Worm (Caenorhabditis elegans): ENCODE results near the gene egg-1.

ce11 chrIII:5707546-5707945 is 20.4 kb upstream of the egg-1 start:
- TF ChIP-seq snpc-4 (tag; optimal IDR thresholded peaks at IDR 0.05) (no peak), unc-62 (GFP tag; optimal IDR thresholded peaks at IDR 0.05) (no peak), zag-1 (tag; optimal IDR thresholded peaks at IDR 0.05) (no peak), elt-2 (tag; optimal IDR thresholded peaks at IDR 0.05) (no peak), lsy-2 (tag; optimal IDR thresholded peaks at IDR 0.05) (no peak), nhr-84 (tag; optimal IDR thresholded peaks at IDR 0.05) (no peak), mep-1 (tag; optimal IDR thresholded peaks at IDR 0.05) (no peak), nhr-71 (tag; optimal IDR thresholded peaks at IDR 0.05) (no peak), mdl-1 (tag; optimal IDR thresholded peaks at IDR 0.05) (no peak), rnt-1 (tag; optimal IDR thresholded peaks at IDR 0.05) (no peak), ztf-11 (tag; optimal IDR thresholded peaks at IDR 0.05) (no peak), ztf-4 (tag; optimal IDR thresholded peaks at IDR 0.05) (no peak)

Data from whole organism, L1 larva.